Worm (Caenorhabditis elegans) whole organism, L1 larva: ENCODE data around the gene rnp-4.

ENCODE experiments used
- Y116A8C.19 ChIP-seq: sonication (generic microtip); optimal IDR thresholded peaks from 2 replicates; lab custom pipeline; 2016; ENCODE audit warnings: missing compliant biosample characterization, missing genetic modification characterization, borderline replicate concordance
- egl-27 ChIP-seq, 2 experiments: fragments of 150-350 bp in 1 of 2; sonication (generic microtip); optimal IDR thresholded peaks; 3 replicates each; lab custom pipeline; 2017 to 2018; ENCODE audit warnings: missing biosample characterization in 2 of 2, missing genetic modification characterization in 2 of 2, missing genetic modification reagents in 2 of 2
- hlh-17 ChIP-seq: fragments of 200-800 bp; sonication (Bioruptor generic); optimal IDR thresholded peaks from 2 replicates; lab custom pipeline; 2018; ENCODE audit warnings: missing genetic modification characterization, mild to moderate bottlenecking, missing compliant biosample characterization, moderate library complexity, borderline replicate concordance
- hlh-4 ChIP-seq: sonication (generic microtip); optimal IDR thresholded peaks from 2 replicates; lab custom pipeline; 2016; ENCODE audit warnings: mild to moderate bottlenecking, missing genetic modification characterization, missing compliant biosample characterization
- lir-3 ChIP-seq: sonication (generic microtip); optimal IDR thresholded peaks from 2 replicates; lab custom pipeline; 2016; ENCODE audit warnings: mild to moderate bottlenecking, missing genetic modification characterization, moderate library complexity, missing compliant biosample characterization; ENCODE audit not compliant: poor library complexity
- nhr-11 ChIP-seq: fragments of 150-350 bp; optimal IDR thresholded peaks from 2 replicates; lab custom pipeline; 2014; ENCODE audit warnings: missing biosample characterization, missing genetic modification characterization
- nhr-12 ChIP-seq: sonication (generic microtip); optimal IDR thresholded peaks from 2 replicates; lab custom pipeline; 2017; ENCODE audit warnings: missing biosample characterization, missing genetic modification characterization
- nhr-76 ChIP-seq: sonication (generic microtip); optimal IDR thresholded peaks from 2 replicates; lab custom pipeline; 2017; ENCODE audit warnings: missing biosample characterization, missing genetic modification characterization
- nhr-77 ChIP-seq: fragments of 150-350 bp; optimal IDR thresholded peaks from 2 replicates; lab custom pipeline; 2014; ENCODE audit warnings: missing biosample characterization, missing genetic modification characterization
- snpc-4 ChIP-seq: fragments of 150-350 bp; optimal IDR thresholded peaks from 2 replicates; lab custom pipeline; 2014; ENCODE audit warnings: missing biosample characterization, missing genetic modification characterization
- sptf-1 ChIP-seq: fragments of 150-350 bp; optimal IDR thresholded peaks from 2 replicates; lab custom pipeline; 2014; ENCODE audit warnings: missing biosample characterization, missing genetic modification characterization
- unc-62 ChIP-seq: fragments of 150-350 bp; optimal IDR thresholded peaks from 2 replicates; lab custom pipeline; 2014; ENCODE audit warnings: missing biosample characterization, missing genetic modification reagents, missing genetic modification characterization
- unc-86 ChIP-seq: sonication (generic microtip); optimal IDR thresholded peaks from 2 replicates; lab custom pipeline; 2016; ENCODE audit warnings: missing genetic modification characterization, missing compliant biosample characterization
- ztf-4 ChIP-seq: fragments of 150-350 bp; optimal IDR thresholded peaks from 2 replicates; lab custom pipeline; 2014; ENCODE audit warnings: missing biosample characterization, missing genetic modification characterization

DNA sequence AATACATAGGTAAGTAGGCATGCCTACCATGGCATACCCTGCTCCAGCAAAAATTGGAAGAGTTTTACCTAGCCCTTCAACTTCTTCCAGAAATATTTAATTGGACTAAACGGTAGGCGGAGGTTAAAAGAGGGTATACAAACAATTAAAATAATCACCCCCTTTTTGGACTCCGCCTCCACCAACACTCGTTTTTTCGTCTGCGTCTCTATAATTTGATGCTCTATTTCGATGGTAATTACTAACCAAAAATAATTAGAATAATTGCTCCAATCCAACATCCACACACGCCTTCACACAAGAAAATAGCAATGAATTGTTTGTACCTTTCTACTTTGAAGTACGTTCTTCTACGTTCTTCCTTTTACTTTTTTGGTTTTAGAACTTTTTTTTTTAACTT, 46.7 kb downstream of the rnp-4 start:
- no peak for TF ChIP-seq nhr-76 (tag; lab: Kevin White, UChicago)
- no peak for TF ChIP-seq snpc-4 (tag; lab: Kevin White, UChicago)
- TF ChIP-seq sptf-1: no peak
- TF ChIP-seq lir-3 (tag; lab: Kevin White, UChicago): no peak
- no peak for TF ChIP-seq unc-86 (tag; lab: Kevin White, UChicago)
- no peak for TF ChIP-seq Y116A8C.19 (tag; lab: Kevin White, UChicago)
- no peak for TF ChIP-seq egl-27 (tag; optimal IDR thresholded peaks at IDR 0.05; lab: Kevin White, UChicago)
- no peak for TF ChIP-seq nhr-77 (tag; lab: Kevin White, UChicago)
- TF ChIP-seq nhr-12: no peak
- TF ChIP-seq hlh-17 (GFP tag; lab: Kevin White, UChicago): no peak
- TF ChIP-seq unc-62: no peak
- TF ChIP-seq nhr-11 (tag; lab: Kevin White, UChicago): no peak
- no peak for TF ChIP-seq ztf-4 (tag; lab: Kevin White, UChicago)
- no peak for TF ChIP-seq hlh-4 (tag; lab: Kevin White, UChicago)
